Worm (Caenorhabditis elegans) whole organism, L2 larva: ENCODE data around the gene pst-1.

ENCODE experiments used
- C34F6.9 ChIP-seq: fragments of 150-350 bp; optimal IDR thresholded peaks from 2 replicates; lab custom pipeline; 2014; ENCODE audit warnings: missing biosample characterization, missing genetic modification characterization
- F13H6.1 ChIP-seq: sonication (generic microtip); optimal IDR thresholded peaks from 2 replicates; lab custom pipeline; 2016; ENCODE audit warnings: missing genetic modification characterization, missing compliant biosample characterization
- R02D3.7 ChIP-seq: fragments of 150-350 bp; optimal IDR thresholded peaks from 2 replicates; lab custom pipeline; 2014; ENCODE audit warnings: missing biosample characterization, missing genetic modification characterization
- Y55F3AM.14 ChIP-seq: fragments of 200-800 bp; sonication (Bioruptor generic); optimal IDR thresholded peaks from 2 replicates; lab custom pipeline; 2018; ENCODE audit warnings: mild to moderate bottlenecking, missing genetic modification characterization, missing compliant biosample characterization
- ZK546.5 ChIP-seq: sonication (generic microtip); optimal IDR thresholded peaks from 2 replicates; lab custom pipeline; 2017; ENCODE audit warnings: missing biosample characterization, missing genetic modification characterization
- aly-2 ChIP-seq: fragments of 150-350 bp; optimal IDR thresholded peaks from 2 replicates; lab custom pipeline; 2014; ENCODE audit warnings: missing biosample characterization, missing genetic modification characterization
- ama-1 ChIP-seq: fragments of 150-350 bp; optimal IDR thresholded peaks from 2 replicates; lab custom pipeline; 2018; ENCODE audit warnings: inconsistent platforms
- blmp-1 ChIP-seq: sonication (generic microtip); optimal IDR thresholded peaks from 2 replicates; lab custom pipeline; 2017; ENCODE audit warnings: missing genetic modification characterization, mild to moderate bottlenecking, missing compliant biosample characterization, antibody characterized with exemption, moderate library complexity; ENCODE audit not compliant: insufficient read depth
- ceh-16 ChIP-seq: fragments of 150-350 bp; optimal IDR thresholded peaks from 2 replicates; lab custom pipeline; 2014; ENCODE audit warnings: missing biosample characterization, missing genetic modification characterization
- crh-2 ChIP-seq: sonication (generic microtip); optimal IDR thresholded peaks from 2 replicates; lab custom pipeline; 2017; ENCODE audit warnings: missing biosample characterization, missing genetic modification characterization
- dmd-4 ChIP-seq: sonication (generic microtip); optimal IDR thresholded peaks from 2 replicates; lab custom pipeline; 2017; ENCODE audit warnings: missing biosample characterization, missing genetic modification characterization
- egl-27 ChIP-seq: sonication (generic microtip); optimal IDR thresholded peaks from 3 replicates; lab custom pipeline; 2017; ENCODE audit warnings: missing biosample characterization, missing genetic modification reagents, missing genetic modification characterization
- elt-1 ChIP-seq: fragments of 150-350 bp; optimal IDR thresholded peaks from 2 replicates; lab custom pipeline; 2014; ENCODE audit warnings: missing biosample characterization, missing genetic modification characterization
- elt-3 ChIP-seq: sonication (generic microtip); optimal IDR thresholded peaks from 2 replicates; lab custom pipeline; 2017; ENCODE audit warnings: missing biosample characterization, missing genetic modification characterization
- fos-1 ChIP-seq: fragments of 150-350 bp; optimal IDR thresholded peaks from 2 replicates; lab custom pipeline; 2014; ENCODE audit warnings: missing biosample characterization, missing genetic modification characterization
- gmeb-1 ChIP-seq: fragments of 150-350 bp; optimal IDR thresholded peaks from 2 replicates; lab custom pipeline; 2014; ENCODE audit warnings: missing biosample characterization, missing genetic modification characterization
- lin-13 ChIP-seq: fragments of 150-350 bp; optimal IDR thresholded peaks from 2 replicates; lab custom pipeline; 2014; ENCODE audit warnings: missing biosample characterization, missing genetic modification reagents, missing genetic modification characterization
- lin-39 ChIP-seq: fragments of 150-350 bp; optimal IDR thresholded peaks from 2 replicates; lab custom pipeline; 2014; ENCODE audit warnings: missing biosample characterization, missing genetic modification reagents, missing genetic modification characterization
- lsy-2 ChIP-seq, 2 experiments: fragments of 150-350 bp in 1 of 2; sonication (generic microtip) in 1 of 2; optimal IDR thresholded peaks; 2 replicates each; lab custom pipeline; 2014 to 2017; ENCODE audit warnings: missing biosample characterization in 2 of 2, missing genetic modification characterization in 2 of 2
- mab-5 ChIP-seq: fragments of 150-350 bp; optimal IDR thresholded peaks from 2 replicates; lab custom pipeline; 2014; ENCODE audit warnings: missing biosample characterization, missing genetic modification characterization
- mdl-1 ChIP-seq, 2 experiments: fragments of 150-350 bp in 1 of 2; sonication (generic microtip) in 1 of 2; optimal IDR thresholded peaks; 2 replicates each; lab custom pipeline; 2017; ENCODE audit warnings: missing biosample characterization in 2 of 2, missing genetic modification characterization in 2 of 2
- nhr-10 ChIP-seq: sonication (generic microtip); optimal IDR thresholded peaks from 2 replicates; lab custom pipeline; 2017; ENCODE audit warnings: missing biosample characterization, missing genetic modification characterization
- nhr-11 ChIP-seq: fragments of 150-350 bp; optimal IDR thresholded peaks from 2 replicates; lab custom pipeline; 2014; ENCODE audit warnings: missing biosample characterization, missing genetic modification characterization
- nhr-129 ChIP-seq: fragments of 150-350 bp; optimal IDR thresholded peaks from 2 replicates; lab custom pipeline; 2014; ENCODE audit warnings: missing biosample characterization, missing genetic modification characterization
- nhr-21 ChIP-seq: fragments of 150-350 bp; optimal IDR thresholded peaks from 2 replicates; lab custom pipeline; 2014; ENCODE audit warnings: missing biosample characterization, missing genetic modification characterization
- nhr-23 ChIP-seq: fragments of 150-350 bp; optimal IDR thresholded peaks from 2 replicates; lab custom pipeline; 2014; ENCODE audit warnings: missing biosample characterization, missing genetic modification reagents, missing genetic modification characterization
- nhr-25 ChIP-seq: fragments of 150-350 bp; sonication (generic microtip); optimal IDR thresholded peaks from 3 replicates; lab custom pipeline; 2014; ENCODE audit warnings: missing biosample characterization, missing genetic modification characterization
- nhr-6 ChIP-seq: fragments of 150-350 bp; optimal IDR thresholded peaks from 2 replicates; lab custom pipeline; 2014; ENCODE audit warnings: missing biosample characterization, missing genetic modification characterization
- nhr-77 ChIP-seq: fragments of 150-350 bp; optimal IDR thresholded peaks from 2 replicates; lab custom pipeline; 2014; ENCODE audit warnings: missing biosample characterization, missing genetic modification characterization
- peb-1 ChIP-seq: fragments of 150-350 bp; optimal IDR thresholded peaks from 2 replicates; lab custom pipeline; 2014; ENCODE audit warnings: missing biosample characterization, missing genetic modification characterization
- sem-4 ChIP-seq: fragments of 150-350 bp; optimal IDR thresholded peaks from 2 replicates; lab custom pipeline; 2014; ENCODE audit warnings: missing biosample characterization, missing genetic modification reagents, missing genetic modification characterization
- sma-9 ChIP-seq, 2 experiments: fragments of 150-350 bp in 1 of 2; sonication (generic microtip) in 1 of 2; optimal IDR thresholded peaks; 2 replicates each; lab custom pipeline; 2014 to 2016; ENCODE audit warnings: missing genetic modification characterization in 2 of 2, mild to moderate bottlenecking in 1 of 2, missing biosample characterization in 1 of 2, missing compliant biosample characterization in 1 of 2, missing genetic modification reagents in 1 of 2, moderate library complexity in 1 of 2
- snpc-4 ChIP-seq: fragments of 150-350 bp; optimal IDR thresholded peaks from 2 replicates; lab custom pipeline; 2014; ENCODE audit warnings: missing biosample characterization, missing genetic modification characterization
- unc-39 ChIP-seq: fragments of 150-350 bp; optimal IDR thresholded peaks from 2 replicates; lab custom pipeline; 2014; ENCODE audit warnings: missing biosample characterization, missing genetic modification characterization
- unc-55 ChIP-seq: fragments of 150-350 bp; sonication (generic microtip); optimal IDR thresholded peaks from 3 replicates; lab custom pipeline; 2014; ENCODE audit warnings: missing biosample characterization, missing genetic modification reagents, missing genetic modification characterization
- unc-62 ChIP-seq: fragments of 150-350 bp; optimal IDR thresholded peaks from 2 replicates; lab custom pipeline; 2014; ENCODE audit warnings: missing biosample characterization, missing genetic modification reagents, missing genetic modification characterization
- zag-1 ChIP-seq: fragments of 150-350 bp; optimal IDR thresholded peaks from 2 replicates; lab custom pipeline; 2014; ENCODE audit warnings: missing biosample characterization, missing genetic modification characterization
- ztf-1 ChIP-seq: fragments of 200-800 bp; sonication (Bioruptor generic); conservative IDR thresholded peaks from 2 replicates; pipeline ENCODE4 v1.3.6; 2022; ENCODE audit warnings: missing genetic modification characterization, missing compliant biosample characterization
- ztf-11 ChIP-seq: sonication (generic microtip); optimal IDR thresholded peaks from 2 replicates; lab custom pipeline; 2017; ENCODE audit warnings: missing biosample characterization, missing genetic modification characterization
- ztf-4 ChIP-seq: fragments of 150-350 bp; optimal IDR thresholded peaks from 2 replicates; lab custom pipeline; 2014; ENCODE audit warnings: missing biosample characterization, missing genetic modification characterization

The pst-1 gene

DNA sequence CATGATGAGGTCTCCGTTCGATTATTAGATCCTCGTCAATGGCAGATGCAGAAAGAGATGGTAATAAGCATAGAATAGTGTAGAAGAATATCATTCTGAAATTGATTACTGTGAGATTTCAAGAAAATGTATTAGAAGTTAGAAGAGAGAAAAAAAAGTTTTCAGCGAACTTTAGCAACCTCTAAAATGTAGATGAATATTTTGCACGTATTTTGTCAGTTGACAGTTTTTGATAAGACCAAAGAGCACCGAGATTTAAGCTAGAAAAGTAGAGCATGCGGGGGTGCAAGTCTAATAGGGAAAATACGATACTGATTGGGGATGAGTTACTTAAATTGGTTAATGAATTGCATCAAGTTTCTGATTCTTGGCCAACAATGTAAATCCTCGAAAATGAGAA is 11.5 kb downstream of the pst-1 start, which contains the start of gene M03F8.6:
M03F8.6 (minus strand) TSS at position 101 of the 400 bp plus-strand sequence.
- TF ChIP-seq nhr-25 (no peak), unc-39 (no peak), blmp-1 (tag; lab: Kevin White, UChicago) (no peak), zag-1 (tag; lab: Kevin White, UChicago) (no peak), elt-1 (tag; lab: Kevin White, UChicago) (no peak), ztf-11 (no peak)

DNA sequence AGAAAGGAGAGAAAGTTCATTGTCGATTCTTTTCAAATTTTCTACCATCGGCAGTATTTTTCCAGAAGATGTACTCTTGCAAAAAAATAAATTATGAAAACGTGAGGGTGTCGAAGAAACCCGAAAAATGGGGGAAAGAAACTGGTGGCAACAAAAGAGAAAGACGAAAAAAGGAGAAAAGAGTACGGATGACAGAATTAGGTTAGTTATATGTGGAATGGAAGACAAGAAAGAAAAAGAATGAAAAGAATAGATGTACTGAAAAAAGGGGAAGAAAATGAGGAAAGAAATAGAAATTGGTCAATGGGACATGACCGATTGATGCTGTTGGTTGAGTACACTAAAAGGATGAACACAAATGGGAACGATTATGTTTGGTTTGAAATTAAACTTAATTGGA is 12.4 kb downstream of the pst-1 start:
- no peak for TF ChIP-seq gmeb-1 (tag; lab: Kevin White, UChicago)
- TF ChIP-seq nhr-21 (tag; lab: Kevin White, UChicago) = no peak
- no peak for TF ChIP-seq aly-2 (tag; lab: Kevin White, UChicago)
- TF ChIP-seq peb-1 (tag; lab: Kevin White, UChicago) = no peak
- no peak for TF ChIP-seq nhr-23 (tag; lab: Kevin White, UChicago)
- no peak for TF ChIP-seq lsy-2 (tag; optimal IDR thresholded peaks at IDR 0.05; lab: Kevin White, UChicago)
- TF ChIP-seq F13H6.1 (tag; lab: Kevin White, UChicago) = no peak
- no peak for TF ChIP-seq lin-39 (tag; lab: Kevin White, UChicago)
- no peak for TF ChIP-seq ceh-16
- TF ChIP-seq sem-4 (tag; lab: Kevin White, UChicago) = no peak
- no peak for TF ChIP-seq crh-2
- TF ChIP-seq nhr-129 (tag; lab: Kevin White, UChicago) = no peak
- TF ChIP-seq elt-3 (tag; lab: Kevin White, UChicago) = no peak
- no peak for TF ChIP-seq zag-1 (tag; lab: Kevin White, UChicago)
- no peak for TF ChIP-seq mab-5 (tag; lab: Kevin White, UChicago)
- TF ChIP-seq egl-27 (tag; lab: Kevin White, UChicago) = no peak

DNA sequence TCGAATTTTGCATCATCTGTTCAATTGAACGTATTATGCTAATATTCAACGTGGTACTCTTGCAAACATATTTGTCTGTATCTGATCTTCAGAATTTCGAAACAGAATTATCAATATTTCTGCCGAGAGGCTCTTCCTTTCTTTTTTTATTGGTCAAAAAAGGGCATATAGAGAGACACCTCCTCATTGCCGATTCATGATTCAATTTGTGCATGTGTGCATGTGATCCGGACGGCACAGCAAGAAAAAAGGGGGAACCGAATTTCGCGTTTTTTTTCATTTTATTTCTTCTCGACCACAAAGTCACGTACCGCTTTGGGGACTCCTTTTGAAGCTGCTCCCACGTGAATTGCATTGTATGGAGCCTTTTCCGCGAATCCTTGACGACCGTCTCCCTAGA is 18.2 kb downstream of the pst-1 start, which contains the start of gene mcp-1:
mcp-1 (plus strand) TSS at position 292 of the 400 bp plus-strand sequence.
- peak; percentile 32 for TF ChIP-seq C34F6.9 (tag; lab: Kevin White, UChicago)
- peak; percentile 27 for TF ChIP-seq sma-9 (GFP tag; optimal IDR thresholded peaks at IDR 0.05; lab: Kevin White, UChicago)
- TF ChIP-seq sma-9 (tag; optimal IDR thresholded peaks at IDR 0.05; lab: Kevin White, UChicago) = no peak
- peak; percentile 5 for TF ChIP-seq F13H6.1 (tag; lab: Kevin White, UChicago)
- no peak for TF ChIP-seq elt-3 (tag; lab: Kevin White, UChicago)
- peak; percentile 24 for TF ChIP-seq nhr-129 (tag; lab: Kevin White, UChicago)
- peak; percentile 14 for TF ChIP-seq zag-1 (tag; lab: Kevin White, UChicago)
- TF ChIP-seq ztf-4 (tag; lab: Kevin White, UChicago) = no peak
- TF ChIP-seq, all 48 proteins: peak for 5

DNA sequence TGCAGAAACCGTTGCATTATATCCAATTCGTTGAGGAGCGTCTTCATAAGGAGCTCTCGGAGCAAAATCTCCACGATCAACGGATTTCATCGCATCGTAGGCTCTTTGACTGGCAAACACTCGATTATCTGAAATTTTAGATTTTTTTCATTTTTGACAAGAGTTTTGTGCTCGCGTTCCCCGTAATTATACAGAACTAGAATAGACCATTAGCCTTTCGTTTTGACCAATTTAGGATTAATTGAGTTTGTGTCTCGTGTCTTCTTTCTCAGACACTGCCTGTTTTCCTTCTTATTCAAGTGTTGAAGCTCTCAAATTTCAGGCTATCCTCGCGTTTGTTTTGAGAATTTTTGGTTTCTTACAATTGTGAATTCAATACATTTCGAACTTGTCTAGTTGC is 19.8 kb downstream of the pst-1 start:
- TF ChIP-seq zag-1 (tag; lab: Kevin White, UChicago) = no peak
- no peak for TF ChIP-seq lin-39 (tag; lab: Kevin White, UChicago)
- no peak for TF ChIP-seq unc-39
- no peak for TF ChIP-seq ZK546.5 (tag; lab: Kevin White, UChicago)
- no peak for TF ChIP-seq lsy-2 (tag; optimal IDR thresholded peaks at IDR 0.05; lab: Kevin White, UChicago)
- TF ChIP-seq mdl-1 (tag; optimal IDR thresholded peaks at IDR 0.05; lab: Kevin White, UChicago) = no peak
- TF ChIP-seq nhr-6 = no peak

DNA sequence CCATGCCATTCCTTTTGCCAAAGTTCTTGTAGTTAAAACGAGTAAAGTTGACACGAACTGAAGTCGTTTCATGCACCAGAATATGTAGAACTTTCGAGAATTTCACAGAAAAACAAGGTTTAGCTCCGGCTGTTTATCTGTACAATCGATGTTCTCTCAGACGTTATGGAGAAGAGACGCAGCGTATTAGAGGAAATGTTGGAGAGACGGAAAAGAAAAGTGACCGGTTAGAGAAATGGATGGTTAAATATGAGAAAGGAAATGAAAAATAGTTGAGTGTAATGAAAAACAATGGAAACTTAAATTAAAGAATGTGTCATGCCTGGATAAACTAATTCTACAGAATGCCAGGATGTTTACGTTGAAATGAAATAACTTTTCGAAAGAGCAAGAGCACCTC is 20.4 kb downstream of the pst-1 start, which contains the start of gene pcm-1:
pcm-1 (minus strand) TSS at position 187 of the 400 bp plus-strand sequence.
- TF ChIP-seq nhr-129 (tag; lab: Kevin White, UChicago) (peak; percentile 59), ztf-11 (no peak), lin-13 (no peak), Y55F3AM.14 (GFP tag; lab: Kevin White, UChicago) (no peak), snpc-4 (no peak), lsy-2 (tag; optimal IDR thresholded peaks at IDR 0.05; lab: Kevin White, UChicago) (peak in 1 of 2 experiments; percentile 58), nhr-11 (tag; lab: Kevin White, UChicago) (no peak), sma-9 (GFP tag; optimal IDR thresholded peaks at IDR 0.05; lab: Kevin White, UChicago) (peak; percentile 20), sma-9 (tag; optimal IDR thresholded peaks at IDR 0.05; lab: Kevin White, UChicago) (no peak), unc-55 (peak; percentile 58), nhr-10 (tag; lab: Kevin White, UChicago) (no peak), peb-1 (tag; lab: Kevin White, UChicago) (no peak), ztf-1 (GFP tag; lab: Robert Waterston, UW) (no peak), nhr-25 (no peak), F13H6.1 (tag; lab: Kevin White, UChicago) (peak; percentile 66), ZK546.5 (tag; lab: Kevin White, UChicago) (no peak), aly-2 (tag; lab: Kevin White, UChicago) (no peak), crh-2 (peak; percentile 44), unc-62 (GFP tag; lab: Kevin White, UChicago) (no peak), ceh-16 (no peak), egl-27 (tag; lab: Kevin White, UChicago) (no peak), fos-1 (tag; lab: Kevin White, UChicago) (no peak), C34F6.9 (tag; lab: Kevin White, UChicago) (peak; percentile 68), nhr-77 (tag; lab: Kevin White, UChicago) (no peak), ama-1 (lab: Kevin White, UChicago) (peak; percentile 69), unc-39 (no peak), blmp-1 (tag; lab: Kevin White, UChicago) (no peak), R02D3.7 (no peak), mdl-1 (tag; optimal IDR thresholded peaks at IDR 0.05; lab: Kevin White, UChicago) (no peak), dmd-4 (tag; lab: Kevin White, UChicago) (no peak), gmeb-1 (tag; lab: Kevin White, UChicago) (peak; percentile 31)
